Worm (Caenorhabditis elegans): ENCODE measurements around the gene C17C3.1.

DNA sequence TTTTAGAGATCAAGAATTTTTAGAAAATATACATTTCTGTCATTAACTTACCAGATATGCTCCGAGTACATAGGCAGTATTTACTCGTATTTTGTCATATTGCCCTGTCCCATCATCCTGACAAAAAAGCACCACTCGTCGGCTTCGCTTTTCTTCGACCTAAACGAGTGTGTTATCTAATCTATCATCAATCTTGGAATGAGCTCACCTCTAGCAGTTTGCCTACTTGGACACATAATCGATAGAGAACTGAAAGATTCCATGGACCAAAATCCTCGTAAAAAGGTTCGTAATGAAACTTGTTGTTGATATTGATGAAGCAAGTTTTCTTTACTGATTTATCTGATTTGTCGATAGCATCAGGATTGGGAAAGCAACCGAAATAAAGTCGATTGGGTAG, 22.5 kb downstream of the C17C3.1 start:
- no peak for TF ChIP-seq snpc-4 (tag; optimal IDR thresholded peaks at IDR 0.05)
- TF ChIP-seq nhr-237 (tag; optimal IDR thresholded peaks at IDR 0.05), result no peak
- no peak for TF ChIP-seq lin-13 (tag; optimal IDR thresholded peaks at IDR 0.05)
- TF ChIP-seq unc-62 (GFP tag; optimal IDR thresholded peaks at IDR 0.05), result no peak

All from whole organism, mixed stage, embryonic.